Fruit fly (Drosophila melanogaster) Kc167 (cell line): ENCODE data around the gene CG34437.

Experiments
- Sin3A ChIP-seq: fragments of >200 bp; optimal IDR thresholded peaks from 2 replicates; lab custom pipeline; 2018; ENCODE audit warnings: missing external identifiers
- insv ChIP-seq: fragments of >200 bp; optimal IDR thresholded peaks from 3 replicates; lab custom pipeline; 2018; ENCODE audit warnings: missing external identifiers
- psq ChIP-seq: fragments of >200 bp; optimal IDR thresholded peaks from 2 replicates; lab custom pipeline; 2017; ENCODE audit warnings: missing external identifiers
- ttk ChIP-seq: sonication (Bioruptor generic); optimal IDR thresholded peaks from 2 replicates; lab custom pipeline; 2017; ENCODE audit warnings: missing external identifiers

DNA sequence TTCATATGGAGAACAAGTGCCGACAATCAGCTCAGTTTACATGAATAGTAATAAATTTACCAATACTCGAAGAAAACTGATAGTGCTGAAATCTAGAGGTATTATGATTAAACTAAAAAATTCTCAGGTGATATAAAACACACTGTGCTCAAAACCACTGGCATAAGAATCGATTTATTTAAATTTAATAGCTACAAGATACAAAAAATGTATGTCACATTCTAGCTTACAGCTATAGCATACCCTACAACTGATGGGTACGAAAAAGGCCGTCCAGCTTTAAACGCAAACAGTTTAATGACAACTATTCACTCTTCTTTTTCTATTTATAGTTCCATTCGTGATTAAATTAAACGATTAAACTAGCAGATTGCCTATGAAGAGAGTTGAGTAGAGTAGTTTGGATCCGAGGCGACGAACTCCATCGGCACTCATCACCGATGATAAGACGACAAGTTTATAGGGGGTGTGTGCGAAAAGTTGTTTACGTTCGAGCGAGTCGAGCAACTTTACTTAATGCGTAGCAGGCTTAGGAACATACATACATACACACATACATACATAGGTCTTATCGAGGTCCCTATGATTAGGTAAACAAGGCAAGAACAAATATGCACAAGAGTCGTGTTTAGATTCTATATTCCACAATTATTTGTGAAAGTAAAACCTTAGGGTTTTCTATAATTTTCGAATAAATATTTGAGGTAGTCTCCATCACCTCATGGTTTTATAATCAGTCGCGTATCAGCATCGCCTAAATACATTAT, 45.4 kb downstream of the CG34437 start:
- TF ChIP-seq Sin3A = no peak
- no peak for TF ChIP-seq psq
- TF ChIP-seq insv (lab: Kevin White, UChicago) = no peak
- TF ChIP-seq ttk (lab: Kevin White, UChicago) = no peak
